Fruit fly (Drosophila melanogaster) whole organism, adult: Measurements from ENCODE around the gene CG31778.
A peak's percentile ranks its signal among the peaks of the same experiment; 100 is the strongest.

Experiments
- CG11617 ChIP-seq: fragments of 200-800 bp; sonication (Bioruptor generic); optimal IDR thresholded peaks from 2 replicates; lab custom pipeline; 2017; ENCODE audit warnings: mild to moderate bottlenecking, missing biosample characterization, missing genetic modification reagents, missing genetic modification characterization
- CG12768 ChIP-seq: fragments of 200-800 bp; sonication (Bioruptor generic); optimal IDR thresholded peaks from 2 replicates; lab custom pipeline; 2017; ENCODE audit warnings: missing biosample characterization, missing genetic modification characterization, mild to moderate bottlenecking, moderate library complexity, missing genetic modification reagents
- CG14711 ChIP-seq: fragments of 200-800 bp; sonication (Bioruptor generic); optimal IDR thresholded peaks from 2 replicates; lab custom pipeline; 2018; ENCODE audit warnings: missing biosample characterization, mild to moderate bottlenecking, missing genetic modification characterization, moderate library complexity
- CG33017 ChIP-seq: fragments of 200-800 bp; sonication (Bioruptor generic); optimal IDR thresholded peaks from 2 replicates; lab custom pipeline; 2018; ENCODE audit warnings: missing biosample characterization, mild to moderate bottlenecking, missing genetic modification characterization, moderate library complexity
- CG5204 ChIP-seq: fragments of 200-800 bp; sonication (Bioruptor generic); optimal IDR thresholded peaks from 2 replicates; lab custom pipeline; 2016; ENCODE audit warnings: missing biosample characterization, missing genetic modification characterization
- CG7045 ChIP-seq: fragments of 200-800 bp; sonication (Bioruptor generic); optimal IDR thresholded peaks from 2 replicates; lab custom pipeline; 2017; ENCODE audit warnings: missing biosample characterization, mild to moderate bottlenecking, missing genetic modification characterization
- Clk ChIP-seq: fragments of 200-800 bp; sonication (Bioruptor generic); optimal IDR thresholded peaks from 2 replicates; lab custom pipeline; 2017; ENCODE audit warnings: missing biosample characterization, missing genetic modification characterization
- Crg-1 ChIP-seq: fragments of 200-800 bp; sonication (Bioruptor generic); optimal IDR thresholded peaks from 2 replicates; lab custom pipeline; 2016; ENCODE audit warnings: missing biosample characterization, missing genetic modification characterization
- Hr96 ChIP-seq: fragments of 200-800 bp; sonication (Bioruptor generic); optimal IDR thresholded peaks from 2 replicates; lab custom pipeline; 2016; ENCODE audit warnings: missing biosample characterization, missing genetic modification characterization
- Mnt ChIP-seq: fragments of 200-800 bp; sonication (Bioruptor generic); optimal IDR thresholded peaks from 2 replicates; lab custom pipeline; 2016; ENCODE audit warnings: missing biosample characterization, mild to moderate bottlenecking, missing genetic modification characterization
- bab1 ChIP-seq: fragments of 200-800 bp; sonication (Bioruptor generic); optimal IDR thresholded peaks from 3 replicates; lab custom pipeline; 2019; ENCODE audit warnings: missing biosample characterization, mild to moderate bottlenecking, missing genetic modification characterization, moderate library complexity
- cic ChIP-seq: fragments of 200-800 bp; sonication (Bioruptor generic); optimal IDR thresholded peaks from 2 replicates; lab custom pipeline; 2017; ENCODE audit warnings: missing biosample characterization, mild to moderate bottlenecking, missing genetic modification characterization, moderate library complexity
- cnc ChIP-seq, 2 experiments: fragments of >200 bp; optimal IDR thresholded peaks; 2 replicates each; lab custom pipeline; 2017
- kay ChIP-seq: fragments of 200-800 bp; sonication (Bioruptor generic); peaks from one replicate; lab custom pipeline; 2016; ENCODE audit warnings: missing biosample characterization, missing genetic modification characterization, borderline replicate concordance
- ovo ChIP-seq: fragments of 200-800 bp; sonication (Bioruptor generic); optimal IDR thresholded peaks from 2 replicates; lab custom pipeline; 2016; ENCODE audit warnings: missing biosample characterization, missing genetic modification characterization
- pad ChIP-seq: fragments of 200-800 bp; sonication (Bioruptor generic); optimal IDR thresholded peaks from 3 replicates; lab custom pipeline; 2017; ENCODE audit warnings: missing biosample characterization, missing genetic modification characterization, mild to moderate bottlenecking, moderate library complexity, missing genetic modification reagents
- tj ChIP-seq: fragments of 200-800 bp; sonication (Bioruptor generic); optimal IDR thresholded peaks from 3 replicates; lab custom pipeline; 2017; ENCODE audit warnings: missing biosample characterization, mild to moderate bottlenecking, missing genetic modification characterization, moderate library complexity
- toe ChIP-seq: fragments of 200-800 bp; sonication (Bioruptor generic); optimal IDR thresholded peaks from 2 replicates; lab custom pipeline; 2016; ENCODE audit warnings: missing biosample characterization, missing genetic modification characterization

CG31778 gene

dm6 chr2L:3699895-3700294 lies 5.4 kb downstream of the CG31778 start, which contains the start of gene CG42465:
Gene CG42465 (plus strand): TSS chr2L:3700195.
- TF ChIP-seq kay (GFP tag; lab: Kevin White, UChicago) (no peak), Crg-1 (GFP tag; lab: Kevin White, UChicago) (no peak), CG33017 (tag; lab: Kevin White, UChicago) (no peak)

- TF ChIP-seq Hr96 (GFP tag; lab: Kevin White, UChicago) (no peak), kay (GFP tag; lab: Kevin White, UChicago) (peak; percentile 84)
These were observed 6.2 kb downstream of the CG31778 start, which contains the start of the genes CG10031 and CG42464 for dm6 chr2L:3698992-3699514. Gene CG10031 (minus strand): TSS chr2L:3699092. Gene CG42464 (plus strand): TSS chr2L:3699464.

dm6 chr2L:3697772-3698171 lies 7.5 kb downstream of the CG31778 start, which contains the start of gene CG3604:
Gene CG3604 (minus strand): TSS chr2L:3697872.
- no peak for TF ChIP-seq CG33017 (tag; lab: Kevin White, UChicago)
- no peak for TF ChIP-seq CG11617 (GFP tag; lab: Kevin White, UChicago)
- no peak for TF ChIP-seq cnc (optimal IDR thresholded peaks at IDR 0.05; lab: Kevin White, UChicago)
- TF ChIP-seq CG7045 (GFP tag; lab: Kevin White, UChicago), result no peak
- TF ChIP-seq kay (GFP tag; lab: Kevin White, UChicago), result no peak
- TF ChIP-seq CG14711 (tag; lab: Kevin White, UChicago), result no peak
- no peak for TF ChIP-seq bab1 (GFP tag; lab: Kevin White, UChicago)

dm6 chr2L:3696438-3696837 lies 8.8 kb downstream of the CG31778 start, which contains the start of gene IM33:
Gene IM33 (minus strand): TSS chr2L:3696658.
- TF ChIP-seq cnc (optimal IDR thresholded peaks at IDR 0.05; lab: Kevin White, UChicago) (no peak), Hr96 (GFP tag; lab: Kevin White, UChicago) (no peak), CG14711 (tag; lab: Kevin White, UChicago) (no peak), kay (GFP tag; lab: Kevin White, UChicago) (no peak), toe (no peak), CG12768 (GFP tag; lab: Kevin White, UChicago) (no peak), CG11617 (GFP tag; lab: Kevin White, UChicago) (no peak), ovo (no peak), cic (GFP tag; lab: Kevin White, UChicago) (peak; percentile 27)

dm6 chr2L:3695361-3695818 lies 9.9 kb downstream of the CG31778 start, which contains the start of gene CG16713:
Gene CG16713 (minus strand): TSS chr2L:3695411.
- peak; percentile 25 for TF ChIP-seq cic (GFP tag; lab: Kevin White, UChicago)
- TF ChIP-seq CG12768 (GFP tag; lab: Kevin White, UChicago), result no peak
- peak; percentile 36 for TF ChIP-seq kay (GFP tag; lab: Kevin White, UChicago)

- TF ChIP-seq tj (GFP tag; lab: Kevin White, UChicago) (no peak), Clk (GFP tag; lab: Kevin White, UChicago) (no peak), Mnt (GFP tag; lab: Kevin White, UChicago) (no peak), pad (GFP tag; lab: Kevin White, UChicago) (no peak)
These were observed 10.4 kb downstream of the CG31778 start, which contains the start of gene CG43165 for dm6 chr2L:3694920-3695319. Gene CG43165 (minus strand): TSS chr2L:3695020.

dm6 chr2L:3693805-3694204 lies 11.5 kb downstream of the CG31778 start, which contains the start of gene Acp24A4:
Gene Acp24A4 (minus strand): TSS chr2L:3693905.
- no peak for TF ChIP-seq Hr96 (GFP tag; lab: Kevin White, UChicago)
- TF ChIP-seq CG11617 (GFP tag; lab: Kevin White, UChicago), result no peak
- no peak for TF ChIP-seq ovo
- TF ChIP-seq bab1 (GFP tag; lab: Kevin White, UChicago), result no peak
- TF ChIP-seq CG14711 (tag; lab: Kevin White, UChicago), result no peak
- no peak for TF ChIP-seq tj (GFP tag; lab: Kevin White, UChicago)
- no peak for TF ChIP-seq CG5204

- TF ChIP-seq bab1 (GFP tag; lab: Kevin White, UChicago) (no peak), tj (GFP tag; lab: Kevin White, UChicago) (no peak), CG5204 (no peak), toe (no peak), CG7045 (GFP tag; lab: Kevin White, UChicago) (no peak), ovo (no peak), CG33017 (tag; lab: Kevin White, UChicago) (no peak), Mnt (GFP tag; lab: Kevin White, UChicago) (no peak), Hr96 (GFP tag; lab: Kevin White, UChicago) (no peak), CG12768 (GFP tag; lab: Kevin White, UChicago) (no peak)
These were observed 12.2 kb downstream of the CG31778 start, which contains the start of gene CG3513 for dm6 chr2L:3693082-3693481. Gene CG3513 (minus strand): TSS chr2L:3693182.
